Worm (Caenorhabditis elegans): Measurements from ENCODE around the gene lin-1.

- TF ChIP-seq F55B11.4 (tag; optimal IDR thresholded peaks at IDR 0.05; ENCODE audit: borderline replicate concordance, insufficient read depth): no peak
- no peak for TF ChIP-seq lin-26 (GFP tag; IDR thresholded peaks at IDR 0.05)
- no peak for TF ChIP-seq unc-62 (GFP tag; optimal IDR thresholded peaks at IDR 0.05)
- TF ChIP-seq atf-7 (tag; optimal IDR thresholded peaks at IDR 0.05): no peak
- no peak for TF ChIP-seq B0035.1 (tag; optimal IDR thresholded peaks at IDR 0.05)
- no peak for TF ChIP-seq lin-40 (tag; optimal IDR thresholded peaks at IDR 0.05)
- no peak for TF ChIP-seq unc-130 (GFP tag; optimal IDR thresholded peaks at IDR 0.05)
- TF ChIP-seq ama-1 (optimal IDR thresholded peaks at IDR 0.05): no peak
- TF ChIP-seq ama-1 (GFP tag; optimal IDR thresholded peaks at IDR 0.05): no peak
- TF ChIP-seq bed-2 (GFP tag; IDR thresholded peaks at IDR 0.05): no peak
Observed at ce11 chrIV:2311554-2311953, 11.5 kb upstream of the lin-1 start.

Measured in whole organism, young adult.